Worm (Caenorhabditis elegans): Measurements from ENCODE around the gene sru-19.

Gene sru-19

DNA sequence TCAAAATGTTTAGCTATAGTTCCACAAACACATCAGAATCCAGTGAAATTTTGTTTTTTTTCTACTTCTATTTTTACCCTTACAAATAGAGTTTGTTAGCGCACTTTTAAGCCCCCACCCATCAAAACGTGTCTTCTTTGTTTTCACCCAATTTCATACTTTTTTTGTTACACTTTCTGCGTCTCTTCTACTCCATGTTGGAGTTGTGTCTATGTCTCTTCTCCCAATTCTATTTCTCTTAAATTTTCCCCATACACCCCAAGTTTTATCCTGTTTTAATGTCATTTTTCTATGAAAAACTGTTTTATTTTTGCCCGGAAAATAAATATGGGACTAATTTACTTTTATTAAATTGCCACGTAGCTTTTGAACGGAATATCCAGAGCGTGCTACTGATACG is 47.1 kb downstream of the sru-19 start:
- TF ChIP-seq ceh-14 (tag; optimal IDR thresholded peaks at IDR 0.05) (no peak), ztf-16 (tag; optimal IDR thresholded peaks at IDR 0.05) (no peak), sdc-2 (tag; optimal IDR thresholded peaks at IDR 0.05) (no peak), nfya-1 (tag; optimal IDR thresholded peaks at IDR 0.05) (no peak), ttx-3 (tag; optimal IDR thresholded peaks at IDR 0.05) (no peak), tbx-7 (tag; optimal IDR thresholded peaks at IDR 0.05) (no peak), pros-1 (tag; optimal IDR thresholded peaks at IDR 0.05) (no peak), fkh-6 (tag; optimal IDR thresholded peaks at IDR 0.05) (no peak), sox-4 (tag; optimal IDR thresholded peaks at IDR 0.05) (no peak), lim-6 (tag; optimal IDR thresholded peaks at IDR 0.05) (no peak), elt-4 (tag; optimal IDR thresholded peaks at IDR 0.05) (no peak)

- TF ChIP-seq hlh-30 (tag; optimal IDR thresholded peaks at IDR 0.05; ENCODE audit: insufficient read depth) (no peak), fkh-10 (GFP tag; optimal IDR thresholded peaks at IDR 0.05) (no peak), pha-4 (tag; optimal IDR thresholded peaks at IDR 0.05) (no peak), tbx-7 (tag; optimal IDR thresholded peaks at IDR 0.05) (no peak), ceh-19 (GFP tag; optimal IDR thresholded peaks at IDR 0.05) (no peak), dve-1 (tag; optimal IDR thresholded peaks at IDR 0.05) (no peak)
Measured at ce11 chrIV:12545902-12546301, 47.6 kb downstream of the sru-19 start.

ce11 chrIV:12547824-12548223 is 49.5 kb downstream of the sru-19 start, which contains the start of gene ipmk-1:
ipmk-1 (plus strand) TSS chrIV:12548124.
- no peak for TF ChIP-seq eyg-1 (tag; optimal IDR thresholded peaks at IDR 0.05)
- TF ChIP-seq pha-4 (tag; optimal IDR thresholded peaks at IDR 0.05), result no peak
- TF ChIP-seq hlh-15 (tag; optimal IDR thresholded peaks at IDR 0.05), result no peak
- no peak for TF ChIP-seq npax-4 (tag; optimal IDR thresholded peaks at IDR 0.05)
- no peak for TF ChIP-seq ahr-1 (tag; optimal IDR thresholded peaks at IDR 0.05)
- TF ChIP-seq che-1 (tag; optimal IDR thresholded peaks at IDR 0.05), result no peak
- TF ChIP-seq hlh-8 (tag; optimal IDR thresholded peaks at IDR 0.05), result no peak

ce11 chrIV:12549014-12549413 is 50.7 kb downstream of the sru-19 start:
- TF ChIP-seq tbx-2 (tag; optimal IDR thresholded peaks at IDR 0.05), result peak; percentile 7
- no peak for TF ChIP-seq ceh-48 (tag; optimal IDR thresholded peaks at IDR 0.05)
- no peak for TF ChIP-seq pat-9 (tag; optimal IDR thresholded peaks at IDR 0.05)
- no peak for TF ChIP-seq ceh-45 (GFP tag; IDR thresholded peaks at IDR 0.05)
- no peak for TF ChIP-seq ama-1 (optimal IDR thresholded peaks at IDR 0.05)
- no peak for TF ChIP-seq pag-3 (tag; optimal IDR thresholded peaks at IDR 0.05; ENCODE audit: borderline replicate concordance)
